Worm (Caenorhabditis elegans) whole organism, mixed stage, embryonic: ENCODE measurements around the gene vps-41.

ENCODE experiments used
- bed-3 ChIP-seq: fragments of 200-800 bp; sonication (Bioruptor generic); optimal IDR thresholded peaks from 3 replicates; lab custom pipeline; 2018; ENCODE audit warnings: mild to moderate bottlenecking, missing genetic modification characterization, moderate library complexity, missing compliant biosample characterization
- ceh-39 ChIP-seq: fragments of 150-350 bp; optimal IDR thresholded peaks from 2 replicates; lab custom pipeline; 2014; ENCODE audit warnings: missing biosample characterization, missing genetic modification characterization
- ces-1 ChIP-seq: fragments of 150-350 bp; optimal IDR thresholded peaks from 2 replicates; lab custom pipeline; 2014; ENCODE audit warnings: missing biosample characterization, missing genetic modification reagents, missing genetic modification characterization
- cnd-1 ChIP-seq: fragments of 200-800 bp; sonication (Bioruptor generic); optimal IDR thresholded peaks from 2 replicates; lab custom pipeline; 2018; ENCODE audit warnings: mild to moderate bottlenecking, missing genetic modification characterization, missing compliant biosample characterization
- lin-13 ChIP-seq: fragments of 150-350 bp; optimal IDR thresholded peaks from 2 replicates; lab custom pipeline; 2014; ENCODE audit warnings: missing biosample characterization, missing genetic modification characterization
- mab-5 ChIP-seq: fragments of 150-350 bp; optimal IDR thresholded peaks from 2 replicates; lab custom pipeline; 2014; ENCODE audit warnings: missing biosample characterization, missing genetic modification characterization
- nhr-12 ChIP-seq: fragments of 150-350 bp; optimal IDR thresholded peaks from 2 replicates; lab custom pipeline; 2014; ENCODE audit warnings: missing biosample characterization, missing genetic modification characterization
- nhr-237 ChIP-seq: fragments of 150-350 bp; optimal IDR thresholded peaks from 2 replicates; lab custom pipeline; 2014; ENCODE audit warnings: missing biosample characterization, missing genetic modification characterization
- nhr-76 ChIP-seq: sonication (generic microtip); optimal IDR thresholded peaks from 2 replicates; lab custom pipeline; 2017; ENCODE audit warnings: missing biosample characterization, missing genetic modification characterization
- pha-4 ChIP-seq: fragments of 150-350 bp; optimal IDR thresholded peaks from 2 replicates; lab custom pipeline; 2018; ENCODE audit warnings: missing biosample characterization, missing genetic modification reagents, missing genetic modification characterization
- snpc-4 ChIP-seq: fragments of 150-350 bp; optimal IDR thresholded peaks from 2 replicates; lab custom pipeline; 2014; ENCODE audit warnings: missing biosample characterization, missing genetic modification characterization
- tbx-8 ChIP-seq: fragments of 200-800 bp; sonication (Bioruptor generic); optimal IDR thresholded peaks from 2 replicates; lab custom pipeline; 2018; ENCODE audit warnings: mild to moderate bottlenecking, missing genetic modification characterization, moderate library complexity, missing compliant biosample characterization
- unc-39 ChIP-seq: fragments of 150-350 bp; optimal IDR thresholded peaks from 2 replicates; lab custom pipeline; 2014; ENCODE audit warnings: missing biosample characterization, missing genetic modification characterization

DNA sequence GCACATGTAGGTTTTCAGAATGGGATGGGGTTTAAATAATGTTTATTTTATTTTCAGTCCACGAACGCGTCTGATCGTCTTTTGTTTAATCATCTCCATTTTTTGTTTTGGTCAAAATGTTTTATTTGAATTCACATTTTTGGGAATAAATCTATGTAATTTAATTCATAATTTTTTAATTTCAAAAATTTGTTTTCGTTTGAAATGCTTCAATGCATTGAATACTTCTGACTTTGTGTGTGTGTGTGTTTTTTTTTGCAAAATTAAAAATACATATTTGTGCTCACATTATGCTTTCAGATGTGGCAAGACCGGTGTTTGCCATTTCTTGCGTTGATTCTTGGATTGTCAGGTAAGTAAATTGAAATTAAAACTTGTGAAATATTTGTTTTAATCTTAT is 28.7 kb upstream of the vps-41 start, which contains the start of gene nspg-13:
- TF ChIP-seq tbx-8 (GFP tag; lab: Kevin White, UChicago) = no peak
- TF ChIP-seq pha-4 = no peak
- no peak for TF ChIP-seq snpc-4 (tag; lab: Kevin White, UChicago)
- no peak for TF ChIP-seq nhr-237 (tag; lab: Kevin White, UChicago)
- no peak for TF ChIP-seq cnd-1 (tag; lab: Kevin White, UChicago)
- no peak for TF ChIP-seq unc-39 (tag; lab: Kevin White, UChicago)
- no peak for TF ChIP-seq mab-5
- no peak for TF ChIP-seq lin-13 (tag; lab: Kevin White, UChicago)
- no peak for TF ChIP-seq nhr-76 (tag; lab: Kevin White, UChicago)
- no peak for TF ChIP-seq nhr-12 (tag; lab: Kevin White, UChicago)
- TF ChIP-seq ces-1 = no peak
- no peak for TF ChIP-seq bed-3 (GFP tag; lab: Kevin White, UChicago)
- TF ChIP-seq ceh-39 (tag; lab: Kevin White, UChicago) = no peak
